Fruit fly (Drosophila melanogaster) whole organism, embryonic: ENCODE results near the gene Ide.

Source experiments
- Ada2b ChIP-seq: fragments of 200-800 bp; sonication (Bioruptor generic); IDR thresholded peaks from 2 replicates; pipeline ENCODE4 v1.3.6; 2022; ENCODE audit warnings: missing biosample characterization, missing genetic modification characterization
- CG10209 ChIP-seq: fragments of 200-800 bp; sonication (Bioruptor generic); optimal IDR thresholded peaks from 3 replicates; lab custom pipeline; 2017; ENCODE audit warnings: missing biosample characterization, mild to moderate bottlenecking, missing genetic modification characterization, missing genetic modification reagents
- CG1024 ChIP-seq: fragments of 200-800 bp; sonication (Bioruptor generic); IDR thresholded peaks from 2 replicates; pipeline ENCODE4 v1.3.6; 2022; ENCODE audit warnings: missing biosample characterization, missing genetic modification characterization
- CG10267 ChIP-seq: fragments of 200-800 bp; sonication (Bioruptor generic); optimal IDR thresholded peaks from 2 replicates; lab custom pipeline; 2018; ENCODE audit warnings: missing biosample characterization, mild to moderate bottlenecking, missing genetic modification characterization, moderate library complexity
- CG14965 ChIP-seq: fragments of 200-800 bp; sonication (Bioruptor generic); optimal IDR thresholded peaks from 2 replicates; lab custom pipeline; 2016; ENCODE audit warnings: missing biosample characterization, missing genetic modification characterization, borderline replicate concordance
- CG1529 ChIP-seq: fragments of 200-800 bp; sonication (Bioruptor generic); optimal IDR thresholded peaks from 3 replicates; lab custom pipeline; 2018; ENCODE audit warnings: missing biosample characterization, missing genetic modification characterization
- CG17359 ChIP-seq: fragments of 200-800 bp; sonication (Bioruptor generic); optimal IDR thresholded peaks from 3 replicates; lab custom pipeline; 2018; ENCODE audit warnings: missing biosample characterization, mild to moderate bottlenecking, missing genetic modification characterization, moderate library complexity
- CG17568 ChIP-seq: fragments of 200-800 bp; sonication (Bioruptor generic); optimal IDR thresholded peaks from 2 replicates; lab custom pipeline; 2018; ENCODE audit warnings: missing biosample characterization, mild to moderate bottlenecking, missing genetic modification characterization, moderate library complexity
- CG31365 ChIP-seq: fragments of 200-800 bp; sonication (Bioruptor generic); optimal IDR thresholded peaks from 2 replicates; lab custom pipeline; 2018; ENCODE audit warnings: missing biosample characterization, mild to moderate bottlenecking, missing genetic modification characterization
- CG31441 ChIP-seq: fragments of 200-800 bp; sonication (Bioruptor generic); IDR thresholded peaks from 2 replicates; pipeline ENCODE4 v1.3.6; 2022; ENCODE audit warnings: missing biosample characterization, missing genetic modification characterization
- CG34224 ChIP-seq: fragments of 200-800 bp; sonication (Bioruptor generic); IDR thresholded peaks from 3 replicates; pipeline ENCODE4 v1.3.6; 2022; ENCODE audit warnings: missing biosample characterization, missing genetic modification characterization; ENCODE audit not compliant: partially characterized antibody
- CG6791 ChIP-seq: fragments of 200-800 bp; sonication (Bioruptor generic); IDR thresholded peaks from 3 replicates; pipeline ENCODE4 v1.3.6; 2022; ENCODE audit warnings: missing biosample characterization, missing genetic modification characterization; ENCODE audit not compliant: partially characterized antibody
- CG7271 ChIP-seq: fragments of 200-800 bp; sonication (Bioruptor generic); optimal IDR thresholded peaks from 2 replicates; lab custom pipeline; 2018; ENCODE audit warnings: missing biosample characterization, mild to moderate bottlenecking, missing genetic modification characterization, moderate library complexity
- CG8281 ChIP-seq: fragments of 200-800 bp; sonication (Bioruptor generic); optimal IDR thresholded peaks from 2 replicates; lab custom pipeline; 2018; ENCODE audit warnings: missing biosample characterization, mild to moderate bottlenecking, missing genetic modification characterization, moderate library complexity
- D19A ChIP-seq: fragments of 200-800 bp; optimal IDR thresholded peaks from 3 replicates; lab custom pipeline; 2019; ENCODE audit warnings: missing biosample characterization, mild to moderate bottlenecking, missing genetic modification characterization, moderate library complexity
- Dad ChIP-seq: fragments of 200-800 bp; sonication (Bioruptor generic); optimal IDR thresholded peaks from 3 replicates; lab custom pipeline; 2016; ENCODE audit warnings: missing biosample characterization, missing genetic modification characterization
- Dip3 ChIP-seq: fragments of 200-800 bp; sonication (Bioruptor generic); optimal IDR thresholded peaks from 3 replicates; lab custom pipeline; 2016; ENCODE audit warnings: missing biosample characterization, missing genetic modification characterization
- Hand ChIP-seq: fragments of 200-800 bp; sonication (Bioruptor generic); optimal IDR thresholded peaks from 2 replicates; lab custom pipeline; 2017; ENCODE audit warnings: mild to moderate bottlenecking, missing biosample characterization, missing genetic modification reagents, missing genetic modification characterization
- Hr39 ChIP-seq: fragments of >200 bp; optimal IDR thresholded peaks from 2 replicates; lab custom pipeline; 2017
- Lim3 ChIP-seq: fragments of 200-800 bp; sonication (Bioruptor generic); IDR thresholded peaks from 2 replicates; pipeline ENCODE4 v1.3.6; 2022; ENCODE audit warnings: missing biosample characterization, missing genetic modification characterization
- Lpt ChIP-seq: fragments of >200 bp; optimal IDR thresholded peaks from 2 replicates; lab custom pipeline; 2018; ENCODE audit warnings: missing biosample characterization, missing genetic modification characterization
- Nf-YA ChIP-seq: fragments of 200-800 bp; sonication (Bioruptor generic); IDR thresholded peaks from 2 replicates; pipeline ENCODE4 v1.3.6; 2022; ENCODE audit warnings: missing biosample characterization, missing genetic modification characterization
- Nf-YB ChIP-seq: fragments of 200-800 bp; sonication (Bioruptor generic); optimal IDR thresholded peaks from 3 replicates; lab custom pipeline; 2019; ENCODE audit warnings: missing biosample characterization, mild to moderate bottlenecking, missing genetic modification characterization, moderate library complexity
- Side ChIP-seq: fragments of 200-800 bp; sonication (Bioruptor generic); optimal IDR thresholded peaks from 2 replicates; lab custom pipeline; 2016; ENCODE audit warnings: missing biosample characterization, missing genetic modification characterization
- cad ChIP-seq: fragments of >200 bp; optimal IDR thresholded peaks from 2 replicates; lab custom pipeline; 2017; ENCODE audit warnings: missing biosample characterization, missing genetic modification characterization
- cato ChIP-seq: fragments of 200-800 bp; sonication (Bioruptor generic); optimal IDR thresholded peaks from 2 replicates; lab custom pipeline; 2016; ENCODE audit warnings: missing biosample characterization, missing genetic modification characterization, borderline replicate concordance
- cg ChIP-seq: fragments of 200-800 bp; sonication (Bioruptor generic); optimal IDR thresholded peaks from 3 replicates; lab custom pipeline; 2019; ENCODE audit warnings: missing biosample characterization, mild to moderate bottlenecking, missing genetic modification characterization, moderate library complexity
- ci ChIP-seq: fragments of 200-800 bp; sonication (Bioruptor generic); IDR thresholded peaks from 3 replicates; pipeline ENCODE4 v1.3.6; 2022; ENCODE audit warnings: missing biosample characterization, missing genetic modification characterization
- disco-r ChIP-seq: fragments of 200-800 bp; sonication (Bioruptor generic); optimal IDR thresholded peaks from 2 replicates; lab custom pipeline; 2016; ENCODE audit warnings: missing biosample characterization, missing genetic modification characterization
- dysf ChIP-seq: fragments of 200-800 bp; sonication (Bioruptor generic); IDR thresholded peaks from 3 replicates; pipeline ENCODE4 v1.3.6; 2022; ENCODE audit warnings: missing biosample characterization, missing genetic modification characterization
- fu2 ChIP-seq: fragments of 200-800 bp; sonication (Bioruptor generic); optimal IDR thresholded peaks from 2 replicates; lab custom pipeline; 2016; ENCODE audit warnings: missing biosample characterization, missing genetic modification characterization
- gcm ChIP-seq: fragments of 200-800 bp; sonication (Bioruptor generic); optimal IDR thresholded peaks from 2 replicates; lab custom pipeline; 2019; ENCODE audit warnings: missing biosample characterization, mild to moderate bottlenecking, missing genetic modification characterization, moderate library complexity
- grau ChIP-seq: fragments of 200-800 bp; optimal IDR thresholded peaks from 3 replicates; lab custom pipeline; 2019; ENCODE audit warnings: missing biosample characterization, mild to moderate bottlenecking, missing genetic modification characterization, moderate library complexity
- h ChIP-seq: fragments of >200 bp; optimal IDR thresholded peaks from 2 replicates; lab custom pipeline; 2017
- her ChIP-seq: fragments of 200-800 bp; sonication (Bioruptor generic); optimal IDR thresholded peaks from 2 replicates; lab custom pipeline; 2016; ENCODE audit warnings: missing biosample characterization, missing genetic modification characterization
- kay ChIP-seq: fragments of 200-800 bp; sonication (Bioruptor generic); optimal IDR thresholded peaks from 2 replicates; lab custom pipeline; 2016; ENCODE audit warnings: missing biosample characterization, missing genetic modification characterization
- nom ChIP-seq: fragments of 200-800 bp; sonication (Bioruptor generic); optimal IDR thresholded peaks from 2 replicates; lab custom pipeline; 2017; ENCODE audit warnings: missing biosample characterization, missing genetic modification characterization, mild to moderate bottlenecking, moderate library complexity, missing genetic modification reagents
- odd ChIP-seq: fragments of 200-800 bp; sonication (Bioruptor generic); optimal IDR thresholded peaks from 2 replicates; lab custom pipeline; 2017; ENCODE audit warnings: missing biosample characterization, mild to moderate bottlenecking, missing genetic modification characterization
- otp ChIP-seq: fragments of 200-800 bp; sonication (Bioruptor generic); IDR thresholded peaks from 3 replicates; pipeline ENCODE4, ENCODE4 v1.3.6; 2022; ENCODE audit warnings: missing biosample characterization, missing genetic modification characterization
- prd ChIP-seq, 3 experiments: fragments of >200 bp in 2 of 3; fragments of 200-800 bp in 1 of 3; sonication (Bioruptor generic) in 1 of 3; optimal IDR thresholded peaks in 2 of 3; IDR thresholded peaks in 1 of 3; 2 replicates in 2 of 3; 3 replicates in 1 of 3; pipeline versions ENCODE4 v1.3.6 to Lab custom; 2017 to 2022; ENCODE audit warnings: missing biosample characterization in 1 of 3, missing genetic modification characterization in 1 of 3
- ranshi ChIP-seq: fragments of 200-800 bp; sonication (Bioruptor generic); IDR thresholded peaks from 2 replicates; pipeline ENCODE4 v1.3.6; 2022; ENCODE audit warnings: missing biosample characterization, missing genetic modification characterization
- schlank ChIP-seq: fragments of 200-800 bp; sonication (Bioruptor generic); optimal IDR thresholded peaks from 2 replicates; lab custom pipeline; 2018; ENCODE audit warnings: missing biosample characterization, mild to moderate bottlenecking, missing genetic modification characterization
- trem ChIP-seq: fragments of 200-800 bp; optimal IDR thresholded peaks from 3 replicates; lab custom pipeline; 2019; ENCODE audit warnings: missing biosample characterization, mild to moderate bottlenecking, missing genetic modification characterization, moderate library complexity
- twi ChIP-seq: fragments of 200-800 bp; optimal IDR thresholded peaks from 2 replicates; lab custom pipeline; 2019; ENCODE audit warnings: missing biosample characterization, mild to moderate bottlenecking, missing genetic modification characterization, moderate library complexity
- vvl ChIP-seq: fragments of 200-800 bp; sonication (Bioruptor generic); IDR thresholded peaks from 2 replicates; pipeline ENCODE4 v1.3.6; 2022; ENCODE audit warnings: missing biosample characterization, missing genetic modification characterization
- wdn ChIP-seq: fragments of 200-800 bp; sonication (Bioruptor generic); IDR thresholded peaks from 2 replicates; pipeline ENCODE4 v1.3.6; 2022; ENCODE audit warnings: missing biosample characterization, missing genetic modification characterization
- zfh1 ChIP-seq: fragments of 200-800 bp; sonication (Bioruptor generic); IDR thresholded peaks from 3 replicates; pipeline ENCODE4 v1.3.6; 2022; ENCODE audit warnings: missing biosample characterization, missing genetic modification characterization

The Ide gene

dm6 chr3L:20398243-20399222 is 22.8 kb upstream of the Ide start (continued):
- peak; percentile 55 for TF ChIP-seq Side (GFP tag; lab: Kevin White, UChicago)
- no peak for TF ChIP-seq CG6791 (GFP tag; lab: Robert Waterston, UW)
- 0 out of 2 replicates have a peak, but pooled peaks have one; percentile 39 for TF ChIP-seq Nf-YA (GFP tag; lab: Robert Waterston, UW)
- no peak for TF ChIP-seq h (lab: Kevin White, UChicago)
- peak; percentile 72 for TF ChIP-seq disco-r (GFP tag; lab: Kevin White, UChicago)
- peak; percentile 64 for TF ChIP-seq cato (GFP tag; lab: Kevin White, UChicago)
- peak; percentile 86 for TF ChIP-seq CG1529 (GFP tag; lab: Kevin White, UChicago)
- TF ChIP-seq CG17568 (GFP tag; lab: Kevin White, UChicago): peak; percentile 76
- no peak for TF ChIP-seq prd (optimal IDR thresholded peaks at IDR 0.05; lab: Kevin White, UChicago)
- peak; percentile 81 for TF ChIP-seq prd (GFP tag; IDR thresholded peaks at IDR 0.05; lab: Robert Waterston, UW)
- peak; percentile 80 for TF ChIP-seq vvl (GFP tag; lab: Robert Waterston, UW)
- peak; percentile 61 for TF ChIP-seq Dad
- TF ChIP-seq CG17359: peak; percentile 87
- TF ChIP-seq CG1024 (GFP tag; lab: Robert Waterston, UW): 0 out of 2 replicates have a peak, but pooled peaks have one; percentile 17
- peak; percentile 48 for TF ChIP-seq her (GFP tag; lab: Kevin White, UChicago)
- peak; percentile 84 for TF ChIP-seq D19A (tag; lab: Kevin White, UChicago)
- TF ChIP-seq twi (tag; lab: Kevin White, UChicago): peak; percentile 69
- peak; percentile 83 for TF ChIP-seq CG10209 (GFP tag; lab: Kevin White, UChicago)
- TF ChIP-seq otp: 0 out of 3 replicates have a peak, but pooled peaks have one; percentile 27
- peak; percentile 51 for TF ChIP-seq cg
- TF ChIP-seq Lpt: no peak
- TF ChIP-seq ci (GFP tag; lab: Robert Waterston, UW): peak; percentile 48; the same call in 2 of the 3 replicates
- TF ChIP-seq Ada2b (GFP tag; lab: Robert Waterston, UW): peak; percentile 72
- TF ChIP-seq CG7271: peak; percentile 25
- TF ChIP-seq ranshi (GFP tag; lab: Robert Waterston, UW): peak; percentile 72; the same call in 1 of the 2 replicates
- peak; percentile 86 for TF ChIP-seq CG31441
- TF ChIP-seq Nf-YB (GFP tag; lab: Kevin White, UChicago): peak; percentile 69
- peak; percentile 61 for TF ChIP-seq kay (GFP tag; lab: Kevin White, UChicago)
- peak; percentile 74 for TF ChIP-seq Hand (GFP tag; lab: Kevin White, UChicago)
- peak; percentile 62 for TF ChIP-seq CG31365 (tag; lab: Kevin White, UChicago)
- TF ChIP-seq CG10267 (tag; lab: Kevin White, UChicago): peak; percentile 82
- TF ChIP-seq CG14965 (GFP tag; lab: Kevin White, UChicago): peak; percentile 38
- TF ChIP-seq cad (GFP tag; lab: Kevin White, UChicago): no peak
- peak; percentile 77 for TF ChIP-seq trem
- 0 out of 2 replicates have a peak, but pooled peaks have one; percentile 15 for TF ChIP-seq Lim3
- 0 out of 3 replicates have a peak, but pooled peaks have one; percentile 5 for TF ChIP-seq CG34224
- peak; percentile 70 for TF ChIP-seq CG8281
- peak; percentile 91 for TF ChIP-seq grau (tag; lab: Kevin White, UChicago)
- no peak for TF ChIP-seq nom
- TF ChIP-seq Dip3 (GFP tag; lab: Kevin White, UChicago): peak; percentile 72
- peak; percentile 89 for TF ChIP-seq dysf
- peak; percentile 84 for TF ChIP-seq gcm (GFP tag; lab: Kevin White, UChicago)
- TF ChIP-seq zfh1 (GFP tag; lab: Robert Waterston, UW): peak; percentile 64; the same call in 1 of the 3 replicates
- TF ChIP-seq odd (GFP tag; lab: Kevin White, UChicago): peak; percentile 82
- 0 out of 2 replicates have a peak, but pooled peaks have one; percentile 21 for TF ChIP-seq wdn (GFP tag; lab: Robert Waterston, UW)
- TF ChIP-seq schlank (tag; lab: Kevin White, UChicago): peak; percentile 29
- TF ChIP-seq fu2 (GFP tag; lab: Kevin White, UChicago): peak; percentile 70
- no peak for TF ChIP-seq Hr39 (lab: Kevin White, UChicago)
